Fruit fly (Drosophila melanogaster): ENCODE data around the gene CG11594.

The CG11594 gene

DNA sequence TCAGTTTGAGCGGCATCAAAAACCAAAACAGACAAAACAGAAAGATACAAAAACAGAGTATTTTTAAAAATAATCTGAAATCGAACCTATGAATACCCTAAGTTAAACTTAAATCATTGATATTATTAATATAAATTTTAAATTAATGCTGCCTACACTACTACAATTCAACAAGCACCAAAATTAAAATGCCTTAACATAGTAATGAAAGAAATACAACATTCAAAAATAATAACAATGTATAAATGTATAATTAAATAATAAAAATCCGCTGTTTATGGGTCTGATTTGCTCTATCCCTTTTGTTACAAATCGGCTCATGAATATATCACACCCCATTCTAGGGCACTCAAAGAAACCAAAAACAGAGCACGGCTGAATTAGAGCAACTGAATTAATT, 23.3 kb upstream of the CG11594 start (continued):
- TF ChIP-seq Oli (tag; optimal IDR thresholded peaks at IDR 0.05), result peak; percentile 35
- TF ChIP-seq Nf-YC (tag; optimal IDR thresholded peaks at IDR 0.05), result no peak
- TF ChIP-seq zen2 (GFP tag; IDR thresholded peaks at IDR 0.05; ENCODE audit: partially characterized antibody), result no peak
- TF ChIP-seq tio (GFP tag; optimal IDR thresholded peaks at IDR 0.05), result no peak
- no peak for TF ChIP-seq fd64A (GFP tag; optimal IDR thresholded peaks at IDR 0.05)
- TF ChIP-seq CG7839 (tag; optimal IDR thresholded peaks at IDR 0.05), result peak; percentile 12
- no peak for TF ChIP-seq lov (optimal IDR thresholded peaks at IDR 0.05)
- no peak for TF ChIP-seq lov (GFP tag; IDR thresholded peaks at IDR 0.05)
- no peak for TF ChIP-seq CG13775 (GFP tag; optimal IDR thresholded peaks at IDR 0.05)
- TF ChIP-seq Sox102F (GFP tag; optimal IDR thresholded peaks at IDR 0.05), result peak; percentile 48
- TF ChIP-seq CG7987 (GFP tag; optimal IDR thresholded peaks at IDR 0.05), result no peak
- peak; percentile 54 for TF ChIP-seq CG11504 (tag; optimal IDR thresholded peaks at IDR 0.05)
- TF ChIP-seq sna (GFP tag; IDR thresholded peaks at IDR 0.05; ENCODE audit: partially characterized antibody), result no peak
- peak; percentile 7 for TF ChIP-seq CG9437 (GFP tag; optimal IDR thresholded peaks at IDR 0.05)
- TF ChIP-seq jigr1 (GFP tag; IDR thresholded peaks at IDR 0.05), result no peak
- TF ChIP-seq caup (GFP tag; optimal IDR thresholded peaks at IDR 0.05; ENCODE audit: severe bottlenecking), result no peak
- TF ChIP-seq btn (GFP tag; optimal IDR thresholded peaks at IDR 0.05), result no peak
- peak in 1 of 2 experiments; percentile 18 for TF ChIP-seq bsh (GFP tag; optimal IDR thresholded peaks at IDR 0.05)
- TF ChIP-seq dmrt99B (tag; optimal IDR thresholded peaks at IDR 0.05), result peak; percentile 51
- no peak for TF ChIP-seq Spps (tag; optimal IDR thresholded peaks at IDR 0.05)
- TF ChIP-seq HmgD (GFP tag; optimal IDR thresholded peaks at IDR 0.05), result no peak
- TF ChIP-seq lilli (GFP tag; optimal IDR thresholded peaks at IDR 0.05), result no peak
- no peak for TF ChIP-seq CG14050 (GFP tag; IDR thresholded peaks at IDR 0.05)
- no peak for TF ChIP-seq abd-A (tag; optimal IDR thresholded peaks at IDR 0.05)
- no peak for TF ChIP-seq Vsx1 (GFP tag; optimal IDR thresholded peaks at IDR 0.05)
- TF ChIP-seq CG11247 (GFP tag; IDR thresholded peaks at IDR 0.05), result no peak
- TF ChIP-seq bab2 (GFP tag; optimal IDR thresholded peaks at IDR 0.05), result no peak
- no peak for TF ChIP-seq CG15073 (GFP tag; optimal IDR thresholded peaks at IDR 0.05)
- no peak for TF ChIP-seq az2 (GFP tag; optimal IDR thresholded peaks at IDR 0.05)
- TF ChIP-seq CG4730 (GFP tag; IDR thresholded peaks at IDR 0.05), result no peak
- TF ChIP-seq Atf6 (GFP tag; IDR thresholded peaks at IDR 0.05), result no peak
- no peak for TF ChIP-seq D (optimal IDR thresholded peaks at IDR 0.05)
- no peak for TF ChIP-seq D (GFP tag; optimal IDR thresholded peaks at IDR 0.05)
- TF ChIP-seq fru (optimal IDR thresholded peaks at IDR 0.05), result no peak
- TF ChIP-seq ind (GFP tag; optimal IDR thresholded peaks at IDR 0.05), result no peak
- TF ChIP-seq Ssrp (tag; optimal IDR thresholded peaks at IDR 0.05), result peak; percentile 22
- TF ChIP-seq HLH4C (GFP tag; IDR thresholded peaks at IDR 0.05; ENCODE audit: partially characterized antibody), result no peak

DNA sequence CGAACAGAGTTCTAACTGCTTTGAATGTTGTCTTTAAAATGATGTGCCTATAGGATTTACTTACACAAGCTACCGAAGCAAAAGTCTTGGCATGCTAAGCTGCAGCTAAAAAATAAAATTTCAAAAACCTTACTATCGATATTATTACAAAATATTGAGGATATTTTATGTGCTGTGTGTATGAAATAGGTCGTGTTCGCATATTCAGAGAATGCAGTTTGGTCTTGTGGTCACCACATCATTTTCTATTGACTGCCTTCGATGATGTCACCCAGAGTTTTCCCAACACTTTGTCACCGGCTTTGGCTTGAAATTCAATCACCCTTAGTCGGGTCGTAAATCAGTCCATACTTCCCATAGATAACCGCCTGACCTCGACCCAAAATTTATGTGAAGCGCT, 21.8 kb upstream of the CG11594 start, which contains the start of gene Dpy-30L2:
Gene Dpy-30L2 (minus strand): TSS at position 101 of the 400 bp plus-strand sequence.
- TF ChIP-seq ewg (GFP tag; optimal IDR thresholded peaks at IDR 0.05), result no peak
- no peak for TF ChIP-seq CHES-1-like (GFP tag; optimal IDR thresholded peaks at IDR 0.05)
- TF ChIP-seq Xbp1 (GFP tag; optimal IDR thresholded peaks at IDR 0.05), result no peak
- TF ChIP-seq CG16813 (GFP tag; IDR thresholded peaks at IDR 0.05; ENCODE audit: partially characterized antibody), result no peak

Measured in whole organism, embryonic.